Fruit fly (Drosophila melanogaster) whole organism, embryonic: ENCODE measurements around the gene Or67b.

ENCODE experiments used
- Ada2b ChIP-seq: fragments of 200-800 bp; sonication (Bioruptor generic); IDR thresholded peaks from 2 replicates; pipeline ENCODE4 v1.3.6; 2022; ENCODE audit warnings: missing biosample characterization, missing genetic modification characterization
- Aef1 ChIP-seq: fragments of 200-800 bp; sonication (Bioruptor generic); IDR thresholded peaks from 3 replicates; pipeline ENCODE4 v1.3.6; 2022; ENCODE audit warnings: missing biosample characterization, missing genetic modification characterization
- CG10274 ChIP-seq: fragments of 200-800 bp; sonication (Bioruptor generic); optimal IDR thresholded peaks from 3 replicates; lab custom pipeline; 2017; ENCODE audit warnings: missing biosample characterization, mild to moderate bottlenecking, missing genetic modification characterization
- CG10543 ChIP-seq: fragments of 200-800 bp; sonication (Bioruptor generic); optimal IDR thresholded peaks from 3 replicates; lab custom pipeline; 2017; ENCODE audit warnings: missing biosample characterization, mild to moderate bottlenecking, missing genetic modification characterization, moderate library complexity
- CG1233 ChIP-seq: fragments of 200-800 bp; sonication (Bioruptor generic); optimal IDR thresholded peaks from 4 replicates; lab custom pipeline; 2018; ENCODE audit warnings: missing biosample characterization, mild to moderate bottlenecking, missing genetic modification characterization
- CG13296 ChIP-seq: fragments of 200-800 bp; sonication (Bioruptor generic); optimal IDR thresholded peaks from 3 replicates; lab custom pipeline; 2018; ENCODE audit warnings: missing biosample characterization, mild to moderate bottlenecking, missing genetic modification characterization
- CG17568 ChIP-seq: fragments of 200-800 bp; sonication (Bioruptor generic); optimal IDR thresholded peaks from 2 replicates; lab custom pipeline; 2018; ENCODE audit warnings: missing biosample characterization, mild to moderate bottlenecking, missing genetic modification characterization, moderate library complexity
- CG17802 ChIP-seq: fragments of 200-800 bp; sonication (Bioruptor generic); optimal IDR thresholded peaks from 2 replicates; lab custom pipeline; 2018; ENCODE audit warnings: missing biosample characterization, mild to moderate bottlenecking, missing genetic modification characterization, moderate library complexity
- CG30431 ChIP-seq: fragments of 200-800 bp; sonication (Bioruptor generic); optimal IDR thresholded peaks from 2 replicates; lab custom pipeline; 2017; ENCODE audit warnings: missing biosample characterization, missing genetic modification characterization
- CG31388 ChIP-seq: fragments of 200-800 bp; sonication (Bioruptor generic); optimal IDR thresholded peaks from 2 replicates; lab custom pipeline; 2016; ENCODE audit warnings: missing biosample characterization, missing genetic modification characterization
- CG34376 ChIP-seq: fragments of 200-800 bp; sonication (Bioruptor generic); optimal IDR thresholded peaks from 2 replicates; lab custom pipeline; 2018; ENCODE audit warnings: missing biosample characterization, mild to moderate bottlenecking, missing genetic modification characterization
- CG4360 ChIP-seq: fragments of 200-800 bp; sonication (Bioruptor generic); IDR thresholded peaks from 2 replicates; pipeline ENCODE4 v1.3.6; 2022; ENCODE audit warnings: missing biosample characterization, missing genetic modification characterization
- CG8089 ChIP-seq: fragments of 200-800 bp; sonication (Bioruptor generic); optimal IDR thresholded peaks from 3 replicates; lab custom pipeline; 2016; ENCODE audit warnings: missing biosample characterization, missing genetic modification characterization
- CG9727 ChIP-seq: fragments of 200-800 bp; sonication (Bioruptor generic); optimal IDR thresholded peaks from 3 replicates; lab custom pipeline; 2017; ENCODE audit warnings: missing biosample characterization, mild to moderate bottlenecking, missing genetic modification characterization
- CG9932 ChIP-seq: fragments of 200-800 bp; sonication (Bioruptor generic); IDR thresholded peaks from 2 replicates; pipeline ENCODE4 v1.3.6; 2022; ENCODE audit warnings: missing biosample characterization, missing genetic modification characterization
- CHES-1-like ChIP-seq: fragments of 200-800 bp; sonication (Bioruptor generic); optimal IDR thresholded peaks from 2 replicates; lab custom pipeline; 2016; ENCODE audit warnings: missing biosample characterization, missing genetic modification characterization
- Camta ChIP-seq: fragments of 200-800 bp; sonication (Bioruptor generic); optimal IDR thresholded peaks from 2 replicates; lab custom pipeline; 2016; ENCODE audit warnings: missing biosample characterization, missing genetic modification characterization
- D19B ChIP-seq: fragments of 200-800 bp; sonication (Bioruptor generic); optimal IDR thresholded peaks from 2 replicates; lab custom pipeline; 2017; ENCODE audit warnings: missing biosample characterization, mild to moderate bottlenecking, missing genetic modification characterization
- Dbx ChIP-seq: fragments of 200-800 bp; sonication (Bioruptor generic); IDR thresholded peaks from 3 replicates; pipeline ENCODE4 v1.3.6; 2022; ENCODE audit warnings: missing biosample characterization, missing genetic modification characterization
- Ets97D ChIP-seq: fragments of 200-800 bp; sonication (Bioruptor generic); optimal IDR thresholded peaks from 3 replicates; lab custom pipeline; 2016; ENCODE audit warnings: missing biosample characterization, missing genetic modification characterization
- HmgD ChIP-seq: fragments of 200-800 bp; sonication (Bioruptor generic); optimal IDR thresholded peaks from 3 replicates; lab custom pipeline; 2016; ENCODE audit warnings: missing biosample characterization, missing genetic modification characterization
- Hr78 ChIP-seq, 2 experiments: fragments of 200-800 bp in 1 of 2; fragments of >200 bp in 1 of 2; sonication (Bioruptor generic) in 1 of 2; optimal IDR thresholded peaks; 2 replicates each; lab custom pipeline; 2017 to 2019; ENCODE audit warnings: missing biosample characterization in 2 of 2, missing genetic modification characterization in 2 of 2, mild to moderate bottlenecking in 1 of 2, moderate library complexity in 1 of 2
- Kr ChIP-seq: fragments of 200-800 bp; sonication (Bioruptor generic); optimal IDR thresholded peaks from 2 replicates; lab custom pipeline; 2017; ENCODE audit warnings: missing biosample characterization, mild to moderate bottlenecking, missing genetic modification characterization
- PHDP ChIP-seq: fragments of 200-800 bp; sonication (Bioruptor generic); optimal IDR thresholded peaks from 3 replicates; lab custom pipeline; 2018; ENCODE audit warnings: missing biosample characterization, mild to moderate bottlenecking, missing genetic modification characterization, moderate library complexity
- Sox100B ChIP-seq: fragments of 200-800 bp; sonication (Bioruptor generic); optimal IDR thresholded peaks from 3 replicates; lab custom pipeline; 2018; ENCODE audit warnings: missing biosample characterization, mild to moderate bottlenecking, missing genetic modification characterization
- Sry-β ChIP-seq: fragments of 200-800 bp; sonication (Bioruptor generic); optimal IDR thresholded peaks from 2 replicates; lab custom pipeline; 2018; ENCODE audit warnings: missing biosample characterization, mild to moderate bottlenecking, missing genetic modification characterization, moderate library complexity
- TFAM ChIP-seq: fragments of 200-800 bp; sonication (Bioruptor generic); optimal IDR thresholded peaks from 2 replicates; lab custom pipeline; 2017; ENCODE audit warnings: missing biosample characterization, missing genetic modification characterization, inconsistent platforms
- Xrp1 ChIP-seq: fragments of 200-800 bp; sonication (Bioruptor generic); IDR thresholded peaks from 2 replicates; pipeline ENCODE4 v1.3.6; 2022; ENCODE audit warnings: missing biosample characterization, missing genetic modification characterization
- cad ChIP-seq: fragments of >200 bp; optimal IDR thresholded peaks from 2 replicates; lab custom pipeline; 2017; ENCODE audit warnings: missing biosample characterization, missing genetic modification characterization
- crp ChIP-seq, 2 experiments: fragments of 200-800 bp; sonication (Bioruptor generic); optimal IDR thresholded peaks; 2 replicates in 1 of 2; 3 replicates in 1 of 2; lab custom pipeline; 2017; ENCODE audit warnings: missing biosample characterization in 2 of 2, missing genetic modification characterization in 2 of 2, mild to moderate bottlenecking in 1 of 2, moderate library complexity in 1 of 2
- da ChIP-seq: fragments of 200-800 bp; sonication (Bioruptor generic); optimal IDR thresholded peaks from 2 replicates; lab custom pipeline; 2016; ENCODE audit warnings: missing biosample characterization, missing genetic modification characterization
- dati ChIP-seq: fragments of 200-800 bp; sonication (Bioruptor generic); IDR thresholded peaks from 2 replicates; pipeline ENCODE4 v1.3.6; 2022; ENCODE audit warnings: missing biosample characterization, missing genetic modification characterization
- eve ChIP-seq, 2 experiments: fragments of >200 bp; optimal IDR thresholded peaks; 2 replicates each; lab custom pipeline; 2017; ENCODE audit warnings: missing biosample characterization in 2 of 2, missing genetic modification characterization in 2 of 2
- exex ChIP-seq: fragments of 200-800 bp; sonication (Bioruptor generic); optimal IDR thresholded peaks from 4 replicates; lab custom pipeline; 2018; ENCODE audit warnings: missing biosample characterization, mild to moderate bottlenecking, missing genetic modification characterization, moderate library complexity
- gcm ChIP-seq: fragments of 200-800 bp; sonication (Bioruptor generic); optimal IDR thresholded peaks from 2 replicates; lab custom pipeline; 2019; ENCODE audit warnings: missing biosample characterization, mild to moderate bottlenecking, missing genetic modification characterization, moderate library complexity
- grn ChIP-seq: fragments of 200-800 bp; sonication (Bioruptor generic); optimal IDR thresholded peaks from 3 replicates; lab custom pipeline; 2017; ENCODE audit warnings: missing biosample characterization, missing genetic modification characterization
- her ChIP-seq: fragments of 200-800 bp; sonication (Bioruptor generic); optimal IDR thresholded peaks from 2 replicates; lab custom pipeline; 2016; ENCODE audit warnings: missing biosample characterization, missing genetic modification characterization
- lab ChIP-seq: fragments of 200-800 bp; sonication (Bioruptor generic); optimal IDR thresholded peaks from 3 replicates; lab custom pipeline; 2017; ENCODE audit warnings: missing biosample characterization, missing genetic modification characterization, mild to moderate bottlenecking, moderate library complexity, missing genetic modification reagents
- lola ChIP-seq, 3 experiments: fragments of >200 bp in 2 of 3; fragments of 200-800 bp in 1 of 3; sonication (Bioruptor generic) in 1 of 3; optimal IDR thresholded peaks; 2 replicates each; lab custom pipeline; 2017 to 2019; ENCODE audit warnings: missing biosample characterization in 3 of 3, missing genetic modification characterization in 3 of 3, mild to moderate bottlenecking in 1 of 3, moderate library complexity in 1 of 3
- maf-S ChIP-seq: fragments of 200-800 bp; sonication (Bioruptor generic); optimal IDR thresholded peaks from 2 replicates; lab custom pipeline; 2016; ENCODE audit warnings: missing biosample characterization, missing genetic modification characterization
- nau ChIP-seq: fragments of 200-800 bp; sonication (Bioruptor generic); optimal IDR thresholded peaks from 3 replicates; lab custom pipeline; 2017; ENCODE audit warnings: missing biosample characterization, mild to moderate bottlenecking, missing genetic modification characterization, missing genetic modification reagents
- otp ChIP-seq: fragments of 200-800 bp; sonication (Bioruptor generic); IDR thresholded peaks from 3 replicates; pipeline ENCODE4, ENCODE4 v1.3.6; 2022; ENCODE audit warnings: missing biosample characterization, missing genetic modification characterization
- peb ChIP-seq: fragments of 200-800 bp; sonication (Bioruptor generic); IDR thresholded peaks from 2 replicates; pipeline ENCODE4 v1.3.6; 2022; ENCODE audit warnings: missing biosample characterization, missing genetic modification characterization
- pfk ChIP-seq: fragments of 200-800 bp; sonication (Bioruptor generic); optimal IDR thresholded peaks from 2 replicates; lab custom pipeline; 2018; ENCODE audit warnings: missing biosample characterization, mild to moderate bottlenecking, missing genetic modification characterization, moderate library complexity
- ranshi ChIP-seq: fragments of 200-800 bp; sonication (Bioruptor generic); IDR thresholded peaks from 2 replicates; pipeline ENCODE4 v1.3.6; 2022; ENCODE audit warnings: missing biosample characterization, missing genetic modification characterization
- sob ChIP-seq: fragments of 200-800 bp; sonication (Bioruptor generic); IDR thresholded peaks from 2 replicates; pipeline ENCODE4 v1.3.6; 2022; ENCODE audit warnings: missing biosample characterization, missing genetic modification characterization
- sug ChIP-seq: fragments of 200-800 bp; optimal IDR thresholded peaks from 2 replicates; lab custom pipeline; 2019; ENCODE audit warnings: missing biosample characterization, mild to moderate bottlenecking, missing genetic modification characterization, moderate library complexity
- tll ChIP-seq, 2 experiments: fragments of 200-800 bp in 1 of 2; fragments of >200 bp in 1 of 2; sonication (Bioruptor generic) in 1 of 2; optimal IDR thresholded peaks; 2 replicates each; lab custom pipeline; 2017 to 2019; ENCODE audit warnings: missing biosample characterization in 2 of 2, missing genetic modification characterization in 2 of 2, mild to moderate bottlenecking in 1 of 2, moderate library complexity in 1 of 2
- trem ChIP-seq: fragments of 200-800 bp; optimal IDR thresholded peaks from 3 replicates; lab custom pipeline; 2019; ENCODE audit warnings: missing biosample characterization, mild to moderate bottlenecking, missing genetic modification characterization, moderate library complexity
- ttk ChIP-seq: fragments of 200-800 bp; sonication (Bioruptor generic); IDR thresholded peaks from 2 replicates; pipeline ENCODE4 v2.1.2; 2022; ENCODE audit warnings: missing biosample characterization, missing genetic modification characterization
- zfh2 ChIP-seq: fragments of 200-800 bp; sonication (Bioruptor generic); optimal IDR thresholded peaks from 2 replicates; lab custom pipeline; 2016; ENCODE audit warnings: missing biosample characterization, missing genetic modification characterization

Gene Or67b

dm6 chr3L:9674300-9674699, 45.3 kb upstream of the Or67b start (continued):
- no peak for TF ChIP-seq peb (GFP tag; lab: Robert Waterston, UW)
- no peak for TF ChIP-seq ttk (GFP tag; lab: Robert Waterston, UW)
- TF ChIP-seq sug, result peak; percentile 41
- TF ChIP-seq PHDP (tag; lab: Kevin White, UChicago), result no peak
- no peak for TF ChIP-seq Kr
- no peak for TF ChIP-seq Sry-β (GFP tag; lab: Kevin White, UChicago)
- TF ChIP-seq CG1233 (GFP tag; lab: Kevin White, UChicago), result no peak
- TF ChIP-seq Ets97D, result no peak
- TF ChIP-seq cad (GFP tag; lab: Kevin White, UChicago), result no peak
- no peak for TF ChIP-seq CG10543 (GFP tag; lab: Kevin White, UChicago)
- no peak for TF ChIP-seq CG9932 (GFP tag; lab: Robert Waterston, UW)
- peak; percentile 38 for TF ChIP-seq lab (GFP tag; lab: Kevin White, UChicago)
- TF ChIP-seq dati (GFP tag; lab: Robert Waterston, UW), result no peak
- TF ChIP-seq CG34376 (GFP tag; lab: Kevin White, UChicago), result peak; percentile 46
- TF ChIP-seq Camta (GFP tag; lab: Kevin White, UChicago), result no peak
- no peak for TF ChIP-seq CG30431 (GFP tag; lab: Kevin White, UChicago)
- TF ChIP-seq CG9727 (GFP tag; lab: Kevin White, UChicago), result no peak
- TF ChIP-seq Sox100B (GFP tag; lab: Kevin White, UChicago), result no peak
- TF ChIP-seq exex, result peak; percentile 70
- no peak for TF ChIP-seq maf-S (GFP tag; lab: Kevin White, UChicago)
- no peak for TF ChIP-seq D19B (GFP tag; lab: Kevin White, UChicago)
- TF ChIP-seq lola (GFP tag; optimal IDR thresholded peaks at IDR 0.05; lab: Kevin White, UChicago), result no peak
- no peak for TF ChIP-seq nau (GFP tag; lab: Kevin White, UChicago)
- no peak for TF ChIP-seq Xrp1 (GFP tag; lab: Robert Waterston, UW)
- TF ChIP-seq eve (GFP tag; optimal IDR thresholded peaks at IDR 0.05; lab: Kevin White, UChicago), result no peak
- TF ChIP-seq her (GFP tag; lab: Kevin White, UChicago), result no peak
- no peak for TF ChIP-seq CG17568 (GFP tag; lab: Kevin White, UChicago)
- TF ChIP-seq Hr78 (GFP tag; optimal IDR thresholded peaks at IDR 0.05; lab: Kevin White, UChicago), result peak in 1 of 2 experiments; percentile 56
- TF ChIP-seq CG8089 (GFP tag; lab: Kevin White, UChicago), result no peak
- TF ChIP-seq, all 482 proteins: peak for 9

DNA sequence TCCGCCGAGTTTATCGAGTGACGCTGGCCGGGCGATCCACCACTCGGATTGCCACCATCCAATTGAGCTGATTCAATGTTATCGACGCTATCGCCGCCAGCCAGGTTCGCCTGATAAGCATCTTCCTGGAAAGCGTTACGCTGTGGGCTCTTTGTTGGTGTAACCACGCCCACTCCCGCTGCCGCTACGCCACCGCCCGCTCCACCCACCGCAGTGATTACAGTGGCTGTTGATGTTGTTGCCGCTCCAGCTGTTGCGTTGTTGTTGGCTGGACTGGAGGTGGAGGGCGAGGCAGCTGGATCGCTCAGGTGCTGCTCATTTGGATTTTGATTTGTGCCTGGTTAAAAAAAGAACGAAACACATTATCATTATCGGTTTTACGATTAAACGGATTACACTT, 42.4 kb upstream of the Or67b start:
- TF ChIP-seq crp (GFP tag; optimal IDR thresholded peaks at IDR 0.05; lab: Kevin White, UChicago) (peak in 1 of 2 experiments; percentile 30), pfk (GFP tag; lab: Kevin White, UChicago) (no peak), Aef1 (GFP tag; lab: Robert Waterston, UW) (peak; percentile 67), CHES-1-like (GFP tag; lab: Kevin White, UChicago) (no peak), da (GFP tag; lab: Kevin White, UChicago) (no peak), HmgD (GFP tag; lab: Kevin White, UChicago) (no peak), CG13296 (GFP tag; lab: Kevin White, UChicago) (no peak), CG10274 (GFP tag; lab: Kevin White, UChicago) (no peak), TFAM (GFP tag; lab: Kevin White, UChicago) (no peak), Dbx (GFP tag; lab: Robert Waterston, UW) (0 out of 3 replicates have a peak, but pooled peaks have one; percentile 10), tll (GFP tag; optimal IDR thresholded peaks at IDR 0.05; lab: Kevin White, UChicago) (no peak), sug (peak; percentile 83), CG4360 (GFP tag; lab: Robert Waterston, UW) (peak; percentile 54), trem (tag; lab: Kevin White, UChicago) (no peak), gcm (GFP tag; lab: Kevin White, UChicago) (no peak), CG17802 (tag; lab: Kevin White, UChicago) (no peak), zfh2 (GFP tag; lab: Kevin White, UChicago) (no peak), sob (GFP tag; lab: Robert Waterston, UW) (0 out of 2 replicates have a peak, but pooled peaks have one; percentile 7), otp (GFP tag; lab: Robert Waterston, UW) (no peak), CG31388 (GFP tag; lab: Kevin White, UChicago) (no peak), grn (peak; percentile 92), Ada2b (GFP tag; lab: Robert Waterston, UW) (no peak), ranshi (no peak)
